Fruit fly (Drosophila melanogaster): ENCODE data around the gene CG31140.

Gene CG31140

dm6 chr3R:24001150-24001549 lies 38.2 kb downstream of the CG31140 start:
- TF ChIP-seq fkh (GFP tag; optimal IDR thresholded peaks at IDR 0.05) (peak; percentile 4), Met (GFP tag; optimal IDR thresholded peaks at IDR 0.05) (no peak), CG6276 (GFP tag; optimal IDR thresholded peaks at IDR 0.05) (no peak), CG8119 (GFP tag; IDR thresholded peaks at IDR 0.05) (no peak)

dm6 chr3R:24003948-24004347 lies 41.0 kb downstream of the CG31140 start:
- TF ChIP-seq acj6 (GFP tag; optimal IDR thresholded peaks at IDR 0.05) (no peak), net (GFP tag; optimal IDR thresholded peaks at IDR 0.05) (no peak), Gug (GFP tag; IDR thresholded peaks at IDR 0.05) (no peak), CG9139 (GFP tag; optimal IDR thresholded peaks at IDR 0.05) (peak; percentile 66), Eip78C (GFP tag) (peak; percentile 50), vri (GFP tag; optimal IDR thresholded peaks at IDR 0.05) (no peak), Lpt (GFP tag; optimal IDR thresholded peaks at IDR 0.05) (no peak), Sox15 (GFP tag; optimal IDR thresholded peaks at IDR 0.05) (no peak), salr (GFP tag; optimal IDR thresholded peaks at IDR 0.05) (no peak), Ets96B (tag; optimal IDR thresholded peaks at IDR 0.05) (no peak), Sox14 (GFP tag; optimal IDR thresholded peaks at IDR 0.05) (no peak), Ets21C (GFP tag; optimal IDR thresholded peaks at IDR 0.05) (no peak), achi (GFP tag; optimal IDR thresholded peaks at IDR 0.05) (no peak), CG8119 (GFP tag; IDR thresholded peaks at IDR 0.05) (no peak), fd85E (GFP tag; optimal IDR thresholded peaks at IDR 0.05) (no peak), fd59A (GFP tag; optimal IDR thresholded peaks at IDR 0.05) (no peak), esn (GFP tag; optimal IDR thresholded peaks at IDR 0.05) (no peak), Met (GFP tag; optimal IDR thresholded peaks at IDR 0.05) (no peak), CG6276 (GFP tag; optimal IDR thresholded peaks at IDR 0.05) (no peak), CG8319 (GFP tag; optimal IDR thresholded peaks at IDR 0.05) (no peak), CG10669 (GFP tag; optimal IDR thresholded peaks at IDR 0.05) (peak; percentile 21), OdsH (GFP tag; optimal IDR thresholded peaks at IDR 0.05) (no peak), CG3919 (GFP tag; optimal IDR thresholded peaks at IDR 0.05) (no peak), spab (GFP tag; optimal IDR thresholded peaks at IDR 0.05) (peak; percentile 60), CG6163 (GFP tag; IDR thresholded peaks at IDR 0.05) (peak; percentile 46; the same call in 2 of the 3 replicates), Eip75B (GFP tag; optimal IDR thresholded peaks at IDR 0.05) (no peak), CG32006 (GFP tag; optimal IDR thresholded peaks at IDR 0.05) (no peak), CG8632 (GFP tag; optimal IDR thresholded peaks at IDR 0.05) (no peak), CG6792 (GFP tag; optimal IDR thresholded peaks at IDR 0.05) (no peak), CG1621 (tag; optimal IDR thresholded peaks at IDR 0.05) (peak; percentile 17), Sox102F (GFP tag; optimal IDR thresholded peaks at IDR 0.05) (no peak), CG15336 (GFP tag; IDR thresholded peaks at IDR 0.05) (no peak), dsx (GFP tag; optimal IDR thresholded peaks at IDR 0.05; ENCODE audit: poor library complexity, severe bottlenecking) (peak; percentile 34), Blimp-1 (GFP tag; optimal IDR thresholded peaks at IDR 0.05) (no peak), CG6854 (GFP tag; optimal IDR thresholded peaks at IDR 0.05) (no peak), dac (GFP tag; optimal IDR thresholded peaks at IDR 0.05) (no peak), Hr38 (GFP tag; optimal IDR thresholded peaks at IDR 0.05) (no peak), Hr4 (GFP tag; optimal IDR thresholded peaks at IDR 0.05) (no peak), CG16779 (tag; optimal IDR thresholded peaks at IDR 0.05) (no peak), CG31627 (GFP tag; optimal IDR thresholded peaks at IDR 0.05) (no peak), CG11294 (GFP tag; IDR thresholded peaks at IDR 0.05) (no peak), CG3032 (tag; optimal IDR thresholded peaks at IDR 0.05) (no peak), Smox (GFP tag; optimal IDR thresholded peaks at IDR 0.05) (no peak), Eip93F (GFP tag; optimal IDR thresholded peaks at IDR 0.05) (no peak), cyc (GFP tag; optimal IDR thresholded peaks at IDR 0.05) (no peak), Hr39 (GFP tag; optimal IDR thresholded peaks at IDR 0.05) (no peak), CG10631 (GFP tag; optimal IDR thresholded peaks at IDR 0.05) (no peak), ss (GFP tag; optimal IDR thresholded peaks at IDR 0.05) (peak; percentile 76 to 84), CG11902 (GFP tag; optimal IDR thresholded peaks at IDR 0.05) (no peak), svp (GFP tag) (no peak)
